Fruit fly (Drosophila melanogaster): Measurements from ENCODE around the gene lz.

Gene lz

DNA sequence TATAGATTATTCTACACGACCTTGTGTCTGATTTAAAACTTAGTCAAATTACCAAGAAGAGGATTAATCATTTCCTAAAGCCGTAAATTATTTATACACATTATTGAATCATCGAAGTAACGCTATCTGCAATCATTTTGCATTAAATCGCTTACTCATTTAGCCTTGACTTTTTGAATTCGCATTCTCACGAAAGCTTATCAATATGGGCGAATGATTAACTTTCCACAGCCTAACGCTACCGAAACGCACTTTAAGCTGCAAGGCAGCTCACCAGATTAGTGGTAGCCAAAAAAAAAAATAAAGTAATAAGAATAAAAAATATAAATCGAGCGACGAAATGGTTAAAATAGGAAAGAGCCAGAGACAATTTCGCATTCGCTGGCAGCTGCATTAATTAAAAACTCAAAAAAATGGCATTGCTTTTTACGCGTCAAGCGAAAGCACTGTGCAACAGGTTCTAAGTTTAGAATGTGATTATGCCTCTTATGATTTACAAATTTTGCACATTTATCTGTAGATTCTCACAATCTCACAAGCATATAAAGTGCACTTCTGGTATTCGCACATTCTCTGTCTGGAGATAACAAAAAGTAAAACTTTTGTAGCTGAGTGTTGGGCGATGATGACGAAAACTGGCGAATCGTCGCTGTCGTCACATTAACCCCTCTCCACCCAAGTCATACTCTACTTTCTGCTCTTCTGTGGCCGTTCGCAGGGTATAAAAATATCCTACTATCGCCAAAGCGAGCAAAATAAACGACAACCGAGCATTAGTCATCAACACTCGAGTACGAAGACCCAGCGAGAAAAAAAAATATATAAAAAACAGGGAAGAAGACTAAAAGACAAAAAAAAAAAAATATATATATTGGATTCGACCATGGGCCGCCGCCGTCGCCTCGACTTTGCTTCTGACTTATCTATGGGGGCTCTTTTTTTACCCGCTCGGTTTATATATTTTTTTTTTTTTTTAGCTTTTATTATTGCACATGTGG, 59.3 kb downstream of the lz start (continued):
- no peak for TF ChIP-seq lov (optimal IDR thresholded peaks at IDR 0.05)
- no peak for TF ChIP-seq lov (GFP tag; IDR thresholded peaks at IDR 0.05)
- no peak for TF ChIP-seq nerfin-2 (GFP tag; IDR thresholded peaks at IDR 0.05; ENCODE audit: partially characterized antibody)
- no peak for TF ChIP-seq salm (tag; optimal IDR thresholded peaks at IDR 0.05)
- TF ChIP-seq oc (tag; optimal IDR thresholded peaks at IDR 0.05) = no peak
- peak; percentile 71 for TF ChIP-seq fd3F (GFP tag; optimal IDR thresholded peaks at IDR 0.05)
- no peak for TF ChIP-seq tll (GFP tag; optimal IDR thresholded peaks at IDR 0.05)
- TF ChIP-seq pfk (GFP tag; optimal IDR thresholded peaks at IDR 0.05) = no peak
- no peak for TF ChIP-seq Xrp1 (GFP tag; IDR thresholded peaks at IDR 0.05)
- TF ChIP-seq CG33557 (GFP tag; optimal IDR thresholded peaks at IDR 0.05) = no peak
- TF ChIP-seq CG4854 (GFP tag; optimal IDR thresholded peaks at IDR 0.05) = peak; percentile 48
- peak; percentile 42 for TF ChIP-seq ATbp (GFP tag; optimal IDR thresholded peaks at IDR 0.05)
- TF ChIP-seq tup (GFP tag; optimal IDR thresholded peaks at IDR 0.05) = peak; percentile 2
- peak; percentile 42 for TF ChIP-seq vfl (GFP tag; optimal IDR thresholded peaks at IDR 0.05)
- peak; percentile 44 to 47 for TF ChIP-seq Pdp1 (GFP tag; optimal IDR thresholded peaks at IDR 0.05)
- TF ChIP-seq Fer3 (tag; optimal IDR thresholded peaks at IDR 0.05) = peak; percentile 76
- no peak for TF ChIP-seq yki (optimal IDR thresholded peaks at IDR 0.05)
- TF ChIP-seq Doc3 (GFP tag; IDR thresholded peaks at IDR 0.05; ENCODE audit: partially characterized antibody) = no peak
- TF ChIP-seq bcd (GFP tag; optimal IDR thresholded peaks at IDR 0.05) = peak; percentile 53
- no peak for TF ChIP-seq pita (GFP tag; optimal IDR thresholded peaks at IDR 0.05)
- TF ChIP-seq slou (GFP tag; optimal IDR thresholded peaks at IDR 0.05) = peak; percentile 46
- TF ChIP-seq gem (tag; optimal IDR thresholded peaks at IDR 0.05) = peak; percentile 73
- peak; percentile 39 for TF ChIP-seq CG8944 (GFP tag; optimal IDR thresholded peaks at IDR 0.05)
- TF ChIP-seq cwo (GFP tag; optimal IDR thresholded peaks at IDR 0.05) = peak; percentile 38
- peak; percentile 19 for TF ChIP-seq Ssrp (tag; optimal IDR thresholded peaks at IDR 0.05)
- no peak for TF ChIP-seq CG16779 (GFP tag; IDR thresholded peaks at IDR 0.05)
- TF ChIP-seq Atf-2 (GFP tag; optimal IDR thresholded peaks at IDR 0.05) = peak; percentile 43
- no peak for TF ChIP-seq CG6683 (GFP tag; optimal IDR thresholded peaks at IDR 0.05)
- TF ChIP-seq da (GFP tag; optimal IDR thresholded peaks at IDR 0.05) = peak; percentile 23
- TF ChIP-seq Ptx1 (GFP tag; IDR thresholded peaks at IDR 0.05) = peak; percentile 60
- peak; percentile 52 for TF ChIP-seq fd96Cb (tag; optimal IDR thresholded peaks at IDR 0.05)
- TF ChIP-seq B-H1 (GFP tag; IDR thresholded peaks at IDR 0.05) = peak; percentile 45; the same call in 1 of the 3 replicates
- TF ChIP-seq vvl (GFP tag; IDR thresholded peaks at IDR 0.05) = peak; percentile 85
- peak; percentile 48; the same call in 1 of the 3 replicates for TF ChIP-seq ken (GFP tag; IDR thresholded peaks at IDR 0.05)
- TF ChIP-seq toy (GFP tag; IDR thresholded peaks at IDR 0.05) = peak; percentile 63; the same call in 1 of the 2 replicates
- TF ChIP-seq CG2116 (GFP tag; optimal IDR thresholded peaks at IDR 0.05) = no peak
- no peak for TF ChIP-seq h (optimal IDR thresholded peaks at IDR 0.05)
- TF ChIP-seq CG10366 (GFP tag; IDR thresholded peaks at IDR 0.05) = peak; percentile 75
- peak; percentile 81 for TF ChIP-seq al (GFP tag; IDR thresholded peaks at IDR 0.05)
- TF ChIP-seq twi (tag; optimal IDR thresholded peaks at IDR 0.05) = no peak
- TF ChIP-seq pho (GFP tag; optimal IDR thresholded peaks at IDR 0.05) = peak; percentile 34
- TF ChIP-seq CG8089 (GFP tag; optimal IDR thresholded peaks at IDR 0.05) = peak; percentile 15
- TF ChIP-seq CG34376 (GFP tag; optimal IDR thresholded peaks at IDR 0.05) = no peak
- TF ChIP-seq CG8765 (GFP tag; IDR thresholded peaks at IDR 0.05) = peak; percentile 42; the same call in 1 of the 2 replicates
- no peak for TF ChIP-seq Sin3A (optimal IDR thresholded peaks at IDR 0.05)
- peak; percentile 78 for TF ChIP-seq CG6689 (GFP tag; IDR thresholded peaks at IDR 0.05)
- TF ChIP-seq NK7.1 (GFP tag; optimal IDR thresholded peaks at IDR 0.05) = no peak
- TF ChIP-seq seq (GFP tag; IDR thresholded peaks at IDR 0.05) = peak; percentile 80
- TF ChIP-seq chif (GFP tag; optimal IDR thresholded peaks at IDR 0.05) = peak; percentile 22 to 53

All from whole organism, embryonic.